Fruit fly (Drosophila melanogaster) Kc167 (cell line): Measurements from ENCODE around the gene bnb.

Source experiments
- Myc ChIP-seq: fragments of >200 bp; optimal IDR thresholded peaks from 2 replicates; lab custom pipeline; 2017; ENCODE audit warnings: missing external identifiers
- h ChIP-seq: fragments of >200 bp; optimal IDR thresholded peaks from 3 replicates; lab custom pipeline; 2018; ENCODE audit warnings: missing external identifiers
- insv ChIP-seq: fragments of >200 bp; optimal IDR thresholded peaks from 3 replicates; lab custom pipeline; 2018; ENCODE audit warnings: missing external identifiers
- psq ChIP-seq: fragments of >200 bp; optimal IDR thresholded peaks from 2 replicates; lab custom pipeline; 2017; ENCODE audit warnings: missing external identifiers
- ttk ChIP-seq: sonication (Bioruptor generic); optimal IDR thresholded peaks from 2 replicates; lab custom pipeline; 2017; ENCODE audit warnings: missing external identifiers

DNA sequence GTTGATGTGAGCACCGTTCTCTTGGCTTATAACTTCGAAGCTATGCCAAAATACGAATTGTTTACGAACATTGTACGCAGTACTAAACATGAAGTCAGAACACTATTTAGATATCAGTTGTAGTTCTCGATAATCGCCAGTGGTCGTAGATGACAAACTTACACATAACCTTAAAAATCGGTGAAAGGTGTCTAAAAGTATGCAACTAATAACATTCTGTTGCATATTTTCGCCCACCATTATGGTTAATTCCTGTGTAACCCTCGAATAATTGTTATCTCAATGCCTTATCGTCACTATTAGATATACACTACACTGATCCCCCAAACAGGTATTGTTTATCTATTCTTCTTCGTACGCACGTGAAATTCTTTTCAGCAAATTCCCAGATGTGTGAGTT lies 17.5 kb upstream of the bnb start:
- TF ChIP-seq Myc (lab: Kevin White, UChicago) = no peak
- TF ChIP-seq ttk (lab: Kevin White, UChicago) = no peak
- TF ChIP-seq psq (lab: Kevin White, UChicago) = no peak
- no peak for TF ChIP-seq h (lab: Kevin White, UChicago)
- no peak for TF ChIP-seq insv (lab: Kevin White, UChicago)
